Worm (Caenorhabditis elegans): ENCODE data around the gene rsp-6.

The rsp-6 gene

DNA sequence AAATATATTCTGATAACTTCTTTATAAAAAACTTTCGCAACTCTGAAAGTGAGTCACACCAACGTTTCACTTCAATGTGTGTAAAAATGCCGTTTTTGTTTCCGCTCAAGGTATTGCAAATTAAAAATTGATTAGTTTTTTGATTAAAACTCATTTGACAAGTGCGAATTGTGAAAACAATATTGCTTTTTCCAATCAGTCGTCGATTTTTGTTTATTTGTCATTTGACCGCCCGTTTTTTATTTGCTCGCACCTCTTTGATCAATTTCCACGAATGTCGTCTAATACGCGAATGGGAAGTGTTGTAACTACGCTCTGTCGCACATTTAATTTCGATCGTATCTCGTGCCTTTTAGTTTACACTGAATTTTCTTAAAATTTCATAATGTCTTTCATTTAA is 39.1 kb upstream of the rsp-6 start, which contains the start of gene mvb-12 (continued):
- TF ChIP-seq nhr-28 (tag; optimal IDR thresholded peaks at IDR 0.05) (no peak), nhr-19 (GFP tag; conservative IDR thresholded peaks at IDR 0.05) (no peak), nhr-237 (tag; optimal IDR thresholded peaks at IDR 0.05) (no peak), sup-37 (GFP tag; optimal IDR thresholded peaks at IDR 0.05) (no peak), grh-1 (GFP tag; IDR thresholded peaks at IDR 0.05) (no peak), aly-2 (tag; optimal IDR thresholded peaks at IDR 0.05) (no peak), swsn-7 (tag; optimal IDR thresholded peaks at IDR 0.05) (peak; percentile 13), ama-1 (optimal IDR thresholded peaks at IDR 0.05) (no peak), tlp-1 (tag; optimal IDR thresholded peaks at IDR 0.05) (no peak), nhr-11 (tag; optimal IDR thresholded peaks at IDR 0.05) (no peak), lin-14 (GFP tag; optimal IDR thresholded peaks at IDR 0.05) (peak; percentile 77), snpc-4 (tag; optimal IDR thresholded peaks at IDR 0.05) (no peak), nhr-90 (tag; optimal IDR thresholded peaks at IDR 0.05; ENCODE audit: poor library complexity) (no peak), lin-39 (tag; optimal IDR thresholded peaks at IDR 0.05) (no peak), mep-1 (tag; optimal IDR thresholded peaks at IDR 0.05) (peak; percentile 31), lsy-2 (tag; optimal IDR thresholded peaks at IDR 0.05) (peak in 1 of 2 experiments; percentile 46), ceh-90 (tag; optimal IDR thresholded peaks at IDR 0.05) (no peak), nhr-20 (tag; optimal IDR thresholded peaks at IDR 0.05) (no peak), nhr-77 (tag; optimal IDR thresholded peaks at IDR 0.05) (peak; percentile 4), fos-1 (tag; optimal IDR thresholded peaks at IDR 0.05) (no peak), fkh-10 (GFP tag; optimal IDR thresholded peaks at IDR 0.05) (no peak), dpl-1 (GFP tag; optimal IDR thresholded peaks at IDR 0.05) (peak in 2 of 3 experiments; percentile 15 to 43), nhr-47 (tag; optimal IDR thresholded peaks at IDR 0.05) (no peak), jun-1 (tag; optimal IDR thresholded peaks at IDR 0.05) (no peak), pqm-1 (tag; optimal IDR thresholded peaks at IDR 0.05) (no peak), fkh-8 (tag; optimal IDR thresholded peaks at IDR 0.05) (peak; percentile 60), mab-9 (GFP tag; IDR thresholded peaks at IDR 0.05) (no peak), snu-23 (GFP tag; optimal IDR thresholded peaks at IDR 0.05) (peak; percentile 29), C34B4.2 (tag; optimal IDR thresholded peaks at IDR 0.05) (no peak), egl-13 (tag; optimal IDR thresholded peaks at IDR 0.05) (no peak), nhr-85 (tag) (no peak), unc-130 (tag; optimal IDR thresholded peaks at IDR 0.05) (no peak), nhr-12 (tag; optimal IDR thresholded peaks at IDR 0.05) (no peak), ceh-8 (GFP tag; optimal IDR thresholded peaks at IDR 0.05) (no peak), C16A3.4 (tag; optimal IDR thresholded peaks at IDR 0.05) (peak; percentile 2)

DNA sequence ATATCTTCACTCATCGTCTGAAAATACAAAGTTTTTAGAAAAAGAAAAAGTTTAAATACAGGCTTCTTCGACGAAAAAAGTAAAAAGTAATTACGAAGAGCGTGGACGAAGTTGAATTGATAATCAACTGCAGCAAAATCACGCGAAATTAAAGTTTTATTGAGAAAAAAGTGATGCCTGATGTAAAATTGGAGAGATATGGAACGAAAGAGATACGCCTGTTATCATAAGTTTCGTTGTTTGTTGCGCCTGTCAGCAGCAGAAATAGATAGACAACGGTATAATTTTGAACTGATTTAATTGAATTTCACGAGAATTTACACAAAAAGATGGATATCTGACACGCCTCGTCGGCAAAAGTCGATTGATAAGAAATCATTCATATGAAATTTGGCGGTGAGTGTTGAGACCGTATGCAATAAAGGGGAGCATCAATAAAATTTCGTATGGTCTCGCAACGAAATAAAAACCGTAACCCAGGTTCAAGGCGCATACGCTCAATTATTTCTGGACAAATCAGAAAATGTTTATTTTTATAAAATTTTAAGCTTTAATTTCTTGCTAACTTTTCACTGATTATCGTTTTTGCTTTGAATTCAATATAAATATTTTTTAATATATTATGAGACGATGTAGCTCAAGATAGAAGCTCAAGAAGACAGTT is 38.4 kb upstream of the rsp-6 start, which contains the start of gene C06A6.4:
TSS of gene C06A6.4 (minus strand) at position 24 of the 664 bp plus-strand sequence.
- TF ChIP-seq lin-35 (GFP tag; optimal IDR thresholded peaks at IDR 0.05), result peak in 1 of 2 experiments; percentile 36
- TF ChIP-seq irx-1 (tag; optimal IDR thresholded peaks at IDR 0.05), result no peak
- no peak for TF ChIP-seq unc-130 (tag; optimal IDR thresholded peaks at IDR 0.05)
- peak; percentile 10 for TF ChIP-seq nhr-20 (tag; optimal IDR thresholded peaks at IDR 0.05)
- TF ChIP-seq Y116A8C.19 (tag; optimal IDR thresholded peaks at IDR 0.05; ENCODE audit: borderline replicate concordance), result no peak
- no peak for TF ChIP-seq nhr-237 (tag; optimal IDR thresholded peaks at IDR 0.05)
- TF ChIP-seq efl-1 (optimal IDR thresholded peaks at IDR 0.05), result no peak
- TF ChIP-seq efl-1 (GFP tag; optimal IDR thresholded peaks at IDR 0.05 in 1 of 2), result no peak
- no peak for TF ChIP-seq lin-15B (tag; optimal IDR thresholded peaks at IDR 0.05)
- TF ChIP-seq hlh-17 (GFP tag; optimal IDR thresholded peaks at IDR 0.05; ENCODE audit: borderline replicate concordance), result no peak
- TF ChIP-seq elt-3 (tag; optimal IDR thresholded peaks at IDR 0.05), result peak in 2 of 6 experiments; percentile 14 to 60
- no peak for TF ChIP-seq C16A3.4 (tag; optimal IDR thresholded peaks at IDR 0.05)
- TF ChIP-seq ces-1 (GFP tag; optimal IDR thresholded peaks at IDR 0.05), result no peak
- no peak for TF ChIP-seq ceh-8 (GFP tag; optimal IDR thresholded peaks at IDR 0.05)
- TF ChIP-seq blmp-1 (tag; optimal IDR thresholded peaks at IDR 0.05), result peak; percentile 49
- TF ChIP-seq nhr-47 (tag; optimal IDR thresholded peaks at IDR 0.05), result no peak
- TF ChIP-seq nhr-85 (tag), result peak; percentile 35
- no peak for TF ChIP-seq fkh-8 (tag; optimal IDR thresholded peaks at IDR 0.05)
- no peak for TF ChIP-seq aha-1 (tag; optimal IDR thresholded peaks at IDR 0.05)
- TF ChIP-seq mep-1 (tag; optimal IDR thresholded peaks at IDR 0.05), result no peak
- TF ChIP-seq lin-13 (GFP tag; optimal IDR thresholded peaks at IDR 0.05), result no peak
- TF ChIP-seq ceh-90 (tag; optimal IDR thresholded peaks at IDR 0.05), result no peak
- peak; percentile 34 for TF ChIP-seq lin-14 (GFP tag; optimal IDR thresholded peaks at IDR 0.05)
- no peak for TF ChIP-seq sptf-1 (tag; optimal IDR thresholded peaks at IDR 0.05)
- no peak for TF ChIP-seq ets-5 (GFP tag; IDR thresholded peaks at IDR 0.05)
- no peak for TF ChIP-seq zag-1 (tag; optimal IDR thresholded peaks at IDR 0.05)
- TF ChIP-seq rnt-1 (tag; optimal IDR thresholded peaks at IDR 0.05), result no peak
- TF ChIP-seq elt-2 (tag; optimal IDR thresholded peaks at IDR 0.05), result peak; percentile 14

Data from whole organism, L1 larva.